Worm (Caenorhabditis elegans): ENCODE data around the gene C02B8.7.

Gene C02B8.7

DNA sequence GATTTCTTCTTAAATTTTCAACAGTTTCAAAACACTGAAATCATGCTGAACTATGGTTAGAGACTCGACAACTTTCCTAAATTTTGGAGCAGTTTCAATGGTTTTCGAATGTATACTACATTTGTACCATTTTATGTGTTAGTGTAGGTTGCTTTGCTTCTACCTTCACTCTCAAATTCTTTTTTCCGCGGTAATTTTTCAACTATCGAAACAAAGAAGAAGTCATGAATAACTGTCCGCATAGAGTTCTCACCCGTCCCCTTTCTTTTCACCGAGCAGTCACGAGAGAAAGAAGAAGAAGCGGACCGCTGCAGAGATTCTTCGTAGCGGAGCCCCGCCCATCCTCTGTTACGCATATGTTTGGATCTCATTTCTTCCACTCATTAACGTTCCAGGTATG lies 21.5 kb downstream of the C02B8.7 start, which contains the start of gene hlh-8:
Gene hlh-8, plus strand, starts transcription at position 301 of the 400 bp plus-strand sequence.
- TF ChIP-seq nhr-237 (tag; optimal IDR thresholded peaks at IDR 0.05): no peak
- TF ChIP-seq nhr-21 (tag; optimal IDR thresholded peaks at IDR 0.05): no peak
- TF ChIP-seq zag-1 (tag; optimal IDR thresholded peaks at IDR 0.05): no peak
- no peak for TF ChIP-seq alr-1 (tag; optimal IDR thresholded peaks at IDR 0.05)
- TF ChIP-seq nhr-129 (tag; optimal IDR thresholded peaks at IDR 0.05): no peak
- TF ChIP-seq ceh-82 (tag; optimal IDR thresholded peaks at IDR 0.05): no peak
- no peak for TF ChIP-seq blmp-1 (tag; optimal IDR thresholded peaks at IDR 0.05; ENCODE audit: insufficient read depth)
- TF ChIP-seq ZK546.5 (tag; optimal IDR thresholded peaks at IDR 0.05): no peak
- no peak for TF ChIP-seq crh-2 (tag; optimal IDR thresholded peaks at IDR 0.05)
- no peak for TF ChIP-seq skn-1 (tag; optimal IDR thresholded peaks at IDR 0.05)

DNA sequence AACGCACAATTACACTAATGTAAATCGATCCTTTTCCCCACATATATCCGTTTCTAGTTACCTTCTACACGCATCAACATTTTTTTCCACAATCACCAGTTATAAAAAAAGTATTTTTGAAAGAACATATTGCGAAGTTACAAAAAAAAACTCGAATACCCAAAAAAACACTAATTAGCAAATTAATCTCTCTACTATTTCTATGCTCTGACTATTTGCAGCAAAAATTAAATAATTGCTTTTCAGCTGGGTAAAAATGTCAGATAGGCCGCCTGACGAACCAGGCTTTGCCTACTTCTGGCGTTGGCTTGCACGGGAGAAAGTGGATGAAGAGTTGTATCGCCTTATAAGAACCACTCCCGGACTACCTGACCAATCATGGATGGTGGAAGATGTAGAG lies 27.5 kb downstream of the C02B8.7 start, which contains the start of gene K07E3.1:
Gene K07E3.1, plus strand, starts transcription at position 247 of the 400 bp plus-strand sequence.
- TF ChIP-seq sem-4 (tag; optimal IDR thresholded peaks at IDR 0.05): no peak
- no peak for TF ChIP-seq skn-1 (tag; optimal IDR thresholded peaks at IDR 0.05)
- TF ChIP-seq nhr-6 (tag; optimal IDR thresholded peaks at IDR 0.05): no peak
- no peak for TF ChIP-seq nhr-23 (tag; optimal IDR thresholded peaks at IDR 0.05)
- TF ChIP-seq mbf-1 (tag; optimal IDR thresholded peaks at IDR 0.05): no peak

DNA sequence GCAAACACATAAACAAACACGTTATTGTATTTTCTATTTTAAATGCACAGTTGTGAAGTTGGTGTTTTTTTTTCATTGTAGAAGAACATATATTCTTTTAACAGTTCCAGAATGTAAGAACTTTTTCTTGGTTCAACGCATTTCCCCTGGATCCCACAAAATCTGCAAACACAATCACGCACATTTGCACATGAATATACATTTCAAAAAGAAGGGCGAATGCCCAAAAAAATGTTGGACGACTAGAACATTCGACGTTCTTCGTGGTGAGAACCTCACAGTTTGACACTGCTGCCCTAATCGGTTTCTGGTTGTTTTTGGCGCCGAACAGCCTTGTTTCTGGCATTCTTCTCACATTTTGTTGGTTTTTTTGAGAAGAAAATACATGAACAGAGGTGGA lies 28.1 kb downstream of the C02B8.7 start:
- no peak for TF ChIP-seq blmp-1 (tag; optimal IDR thresholded peaks at IDR 0.05; ENCODE audit: insufficient read depth)
- no peak for TF ChIP-seq nhr-6 (tag; optimal IDR thresholded peaks at IDR 0.05)
- TF ChIP-seq nhr-10 (tag; optimal IDR thresholded peaks at IDR 0.05): no peak
- no peak for TF ChIP-seq skn-1 (tag; optimal IDR thresholded peaks at IDR 0.05)
- peak; percentile 51 for TF ChIP-seq nhr-129 (tag; optimal IDR thresholded peaks at IDR 0.05)
- TF ChIP-seq sma-9 (GFP tag; optimal IDR thresholded peaks at IDR 0.05): peak; percentile 7
- TF ChIP-seq sma-9 (tag; optimal IDR thresholded peaks at IDR 0.05): no peak
- peak; percentile 33 for TF ChIP-seq gmeb-1 (tag; optimal IDR thresholded peaks at IDR 0.05)
- no peak for TF ChIP-seq lsy-2 (tag; optimal IDR thresholded peaks at IDR 0.05)
- TF ChIP-seq unc-55 (GFP tag; optimal IDR thresholded peaks at IDR 0.05): peak; percentile 69
- peak; percentile 35 for TF ChIP-seq crh-2 (tag; optimal IDR thresholded peaks at IDR 0.05)
- peak; percentile 74 for TF ChIP-seq C34F6.9 (tag; optimal IDR thresholded peaks at IDR 0.05)

DNA sequence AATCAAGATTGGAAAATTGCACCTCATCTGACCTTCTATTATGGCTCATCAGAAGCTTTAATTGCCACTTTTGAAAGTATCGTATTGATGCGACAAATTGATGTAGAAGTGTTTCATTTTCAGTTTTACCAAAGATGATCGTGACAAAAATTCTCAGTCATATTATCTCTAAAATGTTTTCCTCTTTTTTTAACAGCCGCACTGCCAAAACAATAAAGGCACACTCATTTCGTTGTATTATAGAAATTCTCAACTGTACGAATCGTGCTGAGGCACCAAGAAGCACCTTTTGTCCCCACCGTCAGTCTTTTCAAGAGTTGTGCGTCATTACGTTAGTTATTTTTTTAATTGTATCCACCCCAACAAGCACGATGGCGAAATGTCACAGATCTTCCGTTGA lies 29.8 kb downstream of the C02B8.7 start, which contains the start of gene K07E3.9:
Gene K07E3.9, plus strand, starts transcription at position 301 of the 400 bp plus-strand sequence.
- no peak for TF ChIP-seq nhr-11 (tag; optimal IDR thresholded peaks at IDR 0.05)
- no peak for TF ChIP-seq sma-9 (GFP tag; optimal IDR thresholded peaks at IDR 0.05)
- no peak for TF ChIP-seq sma-9 (tag; optimal IDR thresholded peaks at IDR 0.05)
- TF ChIP-seq sem-4 (tag; optimal IDR thresholded peaks at IDR 0.05): no peak
- TF ChIP-seq fos-1 (tag; optimal IDR thresholded peaks at IDR 0.05): no peak
- no peak for TF ChIP-seq unc-55 (GFP tag; optimal IDR thresholded peaks at IDR 0.05)
- no peak for TF ChIP-seq ceh-82 (tag; optimal IDR thresholded peaks at IDR 0.05)
- no peak for TF ChIP-seq Y55F3AM.14 (GFP tag; optimal IDR thresholded peaks at IDR 0.05)
- no peak for TF ChIP-seq ama-1 (optimal IDR thresholded peaks at IDR 0.05)
- no peak for TF ChIP-seq peb-1 (tag; optimal IDR thresholded peaks at IDR 0.05)
- TF ChIP-seq blmp-1 (tag; optimal IDR thresholded peaks at IDR 0.05; ENCODE audit: insufficient read depth): no peak
- TF ChIP-seq ztf-11 (tag; optimal IDR thresholded peaks at IDR 0.05): no peak
- TF ChIP-seq nhr-129 (tag; optimal IDR thresholded peaks at IDR 0.05): no peak
- TF ChIP-seq ztf-1 (GFP tag; conservative IDR thresholded peaks at IDR 0.05): no peak
- TF ChIP-seq nhr-10 (tag; optimal IDR thresholded peaks at IDR 0.05): no peak
- TF ChIP-seq nhr-12 (tag; optimal IDR thresholded peaks at IDR 0.05): no peak
- TF ChIP-seq mab-5 (tag; optimal IDR thresholded peaks at IDR 0.05): no peak

DNA sequence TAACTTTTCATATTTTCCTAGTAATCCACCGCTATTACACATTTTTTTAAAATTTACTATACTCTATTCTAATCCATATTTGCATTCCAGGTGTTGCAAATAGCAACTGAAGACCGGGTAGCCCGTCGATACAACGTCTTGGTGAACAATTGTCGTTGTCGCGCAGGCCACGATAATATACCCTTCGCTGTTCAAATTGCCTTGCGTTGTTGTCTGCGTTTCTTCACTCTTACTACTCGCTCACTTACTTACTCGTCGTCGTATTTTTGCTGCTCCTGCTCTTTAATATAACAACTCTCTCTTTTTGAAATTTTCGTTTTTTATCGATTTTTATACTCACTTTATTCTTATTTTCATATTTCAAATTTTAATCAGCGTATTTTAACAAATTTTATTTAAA lies 33.8 kb downstream of the C02B8.7 start, which contains the start of gene K07E3.2:
Gene K07E3.2, plus strand, starts transcription at position 400 of the 400 bp plus-strand sequence.
- no peak for TF ChIP-seq nhr-237 (tag; optimal IDR thresholded peaks at IDR 0.05)
- no peak for TF ChIP-seq nhr-23 (tag; optimal IDR thresholded peaks at IDR 0.05)
- TF ChIP-seq mdl-1 (tag; optimal IDR thresholded peaks at IDR 0.05): no peak
- peak; percentile 23 for TF ChIP-seq nhr-21 (tag; optimal IDR thresholded peaks at IDR 0.05)
- TF ChIP-seq nhr-77 (tag; optimal IDR thresholded peaks at IDR 0.05): no peak
- TF ChIP-seq mbf-1 (tag; optimal IDR thresholded peaks at IDR 0.05): no peak
- TF ChIP-seq gmeb-1 (tag; optimal IDR thresholded peaks at IDR 0.05): no peak
- no peak for TF ChIP-seq C34F6.9 (tag; optimal IDR thresholded peaks at IDR 0.05)
- no peak for TF ChIP-seq R02D3.7 (tag; optimal IDR thresholded peaks at IDR 0.05)
- no peak for TF ChIP-seq elt-3 (tag; optimal IDR thresholded peaks at IDR 0.05)
- TF ChIP-seq crh-2 (tag; optimal IDR thresholded peaks at IDR 0.05): peak; percentile 34
- no peak for TF ChIP-seq ztf-11 (tag; optimal IDR thresholded peaks at IDR 0.05)
- peak; percentile 2 for TF ChIP-seq lin-11 (tag; optimal IDR thresholded peaks at IDR 0.05)
- TF ChIP-seq unc-62 (GFP tag; optimal IDR thresholded peaks at IDR 0.05): no peak
- no peak for TF ChIP-seq ama-1 (optimal IDR thresholded peaks at IDR 0.05)
- no peak for TF ChIP-seq sma-9 (GFP tag; optimal IDR thresholded peaks at IDR 0.05)
- no peak for TF ChIP-seq sma-9 (tag; optimal IDR thresholded peaks at IDR 0.05)
- TF ChIP-seq unc-39 (tag; optimal IDR thresholded peaks at IDR 0.05): no peak
- TF ChIP-seq egl-27 (tag; optimal IDR thresholded peaks at IDR 0.05): no peak
- TF ChIP-seq ceh-82 (tag; optimal IDR thresholded peaks at IDR 0.05): no peak
- TF ChIP-seq dmd-4 (tag; optimal IDR thresholded peaks at IDR 0.05): no peak
- TF ChIP-seq nhr-12 (tag; optimal IDR thresholded peaks at IDR 0.05): no peak
- no peak for TF ChIP-seq elt-1 (tag; optimal IDR thresholded peaks at IDR 0.05)
- TF ChIP-seq nhr-129 (tag; optimal IDR thresholded peaks at IDR 0.05): no peak
- peak; percentile 5 for TF ChIP-seq nhr-25 (tag; optimal IDR thresholded peaks at IDR 0.05)

Measured in whole organism, L2 larva.